Fruit fly (Drosophila melanogaster): ENCODE data around the gene Tdh.
"Not testable (repeated sequence)": the region's sequence is repeated elsewhere in the genome, so short reads cannot be mapped to it uniquely, and the experiment has no call there.

- not testable (repeated sequence) for TF ChIP-seq psq, h, Sin3A (optimal IDR thresholded peaks at IDR 0.05)
These were observed 37.1 kb downstream of the Tdh start, which contains the start of gene CG17637 for dm6 chr3L:20503886-20504285.

Measured in Kc167 (cell line).